Fruit fly (Drosophila melanogaster) whole organism, prepupa: Measurements from ENCODE around the gene Clc.

ENCODE experiments used
- Blimp-1 ChIP-seq: fragments of 200-800 bp; sonication (Bioruptor generic); optimal IDR thresholded peaks from 3 replicates; lab custom pipeline; 2017; ENCODE audit warnings: missing biosample characterization, missing genetic modification characterization, mild to moderate bottlenecking, moderate library complexity, missing genetic modification reagents
- CG10631 ChIP-seq: fragments of 200-800 bp; sonication (Bioruptor generic); optimal IDR thresholded peaks from 2 replicates; lab custom pipeline; 2016; ENCODE audit warnings: missing biosample characterization, missing genetic modification characterization
- CG10669 ChIP-seq: fragments of 200-800 bp; sonication (Bioruptor generic); optimal IDR thresholded peaks from 3 replicates; lab custom pipeline; 2018; ENCODE audit warnings: missing biosample characterization, mild to moderate bottlenecking, missing genetic modification characterization, moderate library complexity
- CG11294 ChIP-seq: fragments of 200-800 bp; sonication (Bioruptor generic); IDR thresholded peaks from 2 replicates; pipeline ENCODE4 v1.3.6; 2022; ENCODE audit warnings: missing biosample characterization, missing genetic modification characterization
- CG11902 ChIP-seq: fragments of 200-800 bp; sonication (Bioruptor generic); optimal IDR thresholded peaks from 3 replicates; lab custom pipeline; 2016; ENCODE audit warnings: missing biosample characterization, missing genetic modification characterization
- CG15336 ChIP-seq: fragments of 200-800 bp; sonication (Bioruptor generic); IDR thresholded peaks from 2 replicates; pipeline ENCODE4 v1.3.6; 2022; ENCODE audit warnings: missing biosample characterization, missing genetic modification characterization
- CG1621 ChIP-seq: fragments of 200-800 bp; sonication (Bioruptor generic); optimal IDR thresholded peaks from 3 replicates; lab custom pipeline; 2018; ENCODE audit warnings: missing biosample characterization, mild to moderate bottlenecking, missing genetic modification characterization
- CG3032 ChIP-seq: fragments of 200-800 bp; optimal IDR thresholded peaks from 2 replicates; lab custom pipeline; 2019; ENCODE audit warnings: missing biosample characterization, mild to moderate bottlenecking, missing genetic modification characterization, moderate library complexity
- CG31627 ChIP-seq: fragments of 200-800 bp; sonication (Bioruptor generic); optimal IDR thresholded peaks from 3 replicates; lab custom pipeline; 2016; ENCODE audit warnings: missing biosample characterization, missing genetic modification characterization
- CG32006 ChIP-seq: fragments of 200-800 bp; sonication (Bioruptor generic); optimal IDR thresholded peaks from 3 replicates; lab custom pipeline; 2017; ENCODE audit warnings: missing biosample characterization, mild to moderate bottlenecking, missing genetic modification characterization
- CG34406 ChIP-seq: fragments of 200-800 bp; sonication (Bioruptor generic); optimal IDR thresholded peaks from 3 replicates; lab custom pipeline; 2016; ENCODE audit warnings: missing biosample characterization, missing genetic modification characterization
- CG3919 ChIP-seq: fragments of 200-800 bp; sonication (Bioruptor generic); optimal IDR thresholded peaks from 3 replicates; lab custom pipeline; 2016; ENCODE audit warnings: missing biosample characterization, missing genetic modification characterization
- CG4318 ChIP-seq: fragments of 200-800 bp; sonication (Bioruptor generic); optimal IDR thresholded peaks from 3 replicates; lab custom pipeline; 2017; ENCODE audit warnings: missing biosample characterization, mild to moderate bottlenecking, missing genetic modification characterization
- CG6163 ChIP-seq: fragments of 200-800 bp; sonication (Bioruptor generic); IDR thresholded peaks from 3 replicates; pipeline ENCODE4 v1.3.6; 2022; ENCODE audit warnings: missing biosample characterization, missing genetic modification characterization
- CG6792 ChIP-seq: fragments of 200-800 bp; sonication (Bioruptor generic); optimal IDR thresholded peaks from 3 replicates; lab custom pipeline; 2016; ENCODE audit warnings: missing biosample characterization, missing genetic modification characterization
- CG6808 ChIP-seq: fragments of 200-800 bp; sonication (Bioruptor generic); optimal IDR thresholded peaks from 3 replicates; lab custom pipeline; 2017; ENCODE audit warnings: missing biosample characterization, missing genetic modification characterization, mild to moderate bottlenecking, moderate library complexity, missing genetic modification reagents
- CG8119 ChIP-seq: fragments of 200-800 bp; sonication (Bioruptor generic); IDR thresholded peaks from 3 replicates; pipeline ENCODE4 v1.3.6; 2022; ENCODE audit warnings: missing biosample characterization, missing genetic modification characterization
- CG8632 ChIP-seq: fragments of 200-800 bp; sonication (Bioruptor generic); optimal IDR thresholded peaks from 3 replicates; lab custom pipeline; 2016; ENCODE audit warnings: missing biosample characterization, missing genetic modification characterization
- CG9139 ChIP-seq: fragments of 200-800 bp; sonication (Bioruptor generic); optimal IDR thresholded peaks from 3 replicates; lab custom pipeline; 2017; ENCODE audit warnings: missing biosample characterization, mild to moderate bottlenecking, missing genetic modification characterization
- Eip75B ChIP-seq: fragments of 200-800 bp; sonication (Bioruptor generic); optimal IDR thresholded peaks from 3 replicates; lab custom pipeline; 2016; ENCODE audit warnings: missing biosample characterization, missing genetic modification characterization
- Eip78C ChIP-seq: fragments of 200-800 bp; sonication (Bioruptor generic); peaks from one replicate; lab custom pipeline; 2016; ENCODE audit warnings: missing biosample characterization, missing genetic modification characterization
- Ets21C ChIP-seq: fragments of 200-800 bp; sonication (Bioruptor generic); optimal IDR thresholded peaks from 3 replicates; lab custom pipeline; 2016; ENCODE audit warnings: missing biosample characterization, missing genetic modification characterization
- Gug ChIP-seq: fragments of 200-800 bp; sonication (Bioruptor generic); IDR thresholded peaks from 2 replicates; pipeline ENCODE4 v1.3.6; 2022; ENCODE audit warnings: missing biosample characterization, missing genetic modification characterization
- Hr38 ChIP-seq: sonication (Bioruptor generic); optimal IDR thresholded peaks from 2 replicates; lab custom pipeline; 2016; ENCODE audit warnings: missing biosample characterization, missing genetic modification characterization
- Hr4 ChIP-seq: fragments of 200-800 bp; sonication (Bioruptor generic); optimal IDR thresholded peaks from 3 replicates; lab custom pipeline; 2016; ENCODE audit warnings: missing biosample characterization, missing genetic modification characterization
- Lpt ChIP-seq: fragments of 200-800 bp; sonication (Bioruptor generic); optimal IDR thresholded peaks from 3 replicates; lab custom pipeline; 2016; ENCODE audit warnings: missing biosample characterization, missing genetic modification characterization
- Met ChIP-seq: fragments of 200-800 bp; sonication (Bioruptor generic); optimal IDR thresholded peaks from 3 replicates; lab custom pipeline; 2016; ENCODE audit warnings: missing biosample characterization, missing genetic modification characterization
- OdsH ChIP-seq: fragments of 200-800 bp; sonication (Bioruptor generic); optimal IDR thresholded peaks from 3 replicates; lab custom pipeline; 2016; ENCODE audit warnings: missing biosample characterization, missing genetic modification characterization
- Smox ChIP-seq: fragments of 200-800 bp; sonication (Bioruptor generic); optimal IDR thresholded peaks from 3 replicates; lab custom pipeline; 2016; ENCODE audit warnings: missing biosample characterization, missing genetic modification characterization
- Sox14 ChIP-seq: fragments of 200-800 bp; sonication (Bioruptor generic); optimal IDR thresholded peaks from 3 replicates; lab custom pipeline; 2016; ENCODE audit warnings: missing biosample characterization, missing genetic modification characterization
- Sox15 ChIP-seq: fragments of 200-800 bp; sonication (Bioruptor generic); optimal IDR thresholded peaks from 3 replicates; lab custom pipeline; 2016; ENCODE audit warnings: missing biosample characterization, missing genetic modification characterization
- fd59A ChIP-seq: fragments of 200-800 bp; sonication (Bioruptor generic); optimal IDR thresholded peaks from 2 replicates; lab custom pipeline; 2017; ENCODE audit warnings: missing biosample characterization, mild to moderate bottlenecking, missing genetic modification characterization, missing genetic modification reagents
- fd85E ChIP-seq: fragments of 200-800 bp; sonication (Bioruptor generic); optimal IDR thresholded peaks from 3 replicates; lab custom pipeline; 2016; ENCODE audit warnings: missing biosample characterization, missing genetic modification characterization
- fkh ChIP-seq: fragments of 200-800 bp; sonication (Bioruptor generic); optimal IDR thresholded peaks from 3 replicates; lab custom pipeline; 2017; ENCODE audit warnings: missing biosample characterization, mild to moderate bottlenecking, missing genetic modification characterization, moderate library complexity
- lz ChIP-seq: fragments of 200-800 bp; sonication (Bioruptor generic); optimal IDR thresholded peaks from 3 replicates; lab custom pipeline; 2016; ENCODE audit warnings: missing biosample characterization, missing genetic modification characterization
- net ChIP-seq: fragments of 200-800 bp; sonication (Bioruptor generic); optimal IDR thresholded peaks from 3 replicates; lab custom pipeline; 2016; ENCODE audit warnings: missing biosample characterization, missing genetic modification characterization
- pdm3 ChIP-seq: fragments of 200-800 bp; sonication (Bioruptor generic); optimal IDR thresholded peaks from 3 replicates; lab custom pipeline; 2016; ENCODE audit warnings: missing biosample characterization, missing genetic modification characterization
- salr ChIP-seq, 2 experiments: fragments of 200-800 bp; sonication (Bioruptor generic); optimal IDR thresholded peaks; 3 replicates each; lab custom pipeline; 2016 to 2018; ENCODE audit warnings: missing biosample characterization in 2 of 2, missing genetic modification characterization in 2 of 2, mild to moderate bottlenecking in 1 of 2
- ss ChIP-seq, 2 experiments: fragments of 200-800 bp; sonication (Bioruptor generic); optimal IDR thresholded peaks; 2 replicates in 1 of 2; 3 replicates in 1 of 2; lab custom pipeline; 2017 to 2018; ENCODE audit warnings: mild to moderate bottlenecking in 2 of 2, missing biosample characterization in 2 of 2, missing genetic modification characterization in 2 of 2, moderate library complexity in 1 of 2
- topi ChIP-seq: fragments of 200-800 bp; sonication (Bioruptor generic); optimal IDR thresholded peaks from 3 replicates; lab custom pipeline; 2016; ENCODE audit warnings: missing biosample characterization, missing genetic modification characterization

Clc gene

DNA sequence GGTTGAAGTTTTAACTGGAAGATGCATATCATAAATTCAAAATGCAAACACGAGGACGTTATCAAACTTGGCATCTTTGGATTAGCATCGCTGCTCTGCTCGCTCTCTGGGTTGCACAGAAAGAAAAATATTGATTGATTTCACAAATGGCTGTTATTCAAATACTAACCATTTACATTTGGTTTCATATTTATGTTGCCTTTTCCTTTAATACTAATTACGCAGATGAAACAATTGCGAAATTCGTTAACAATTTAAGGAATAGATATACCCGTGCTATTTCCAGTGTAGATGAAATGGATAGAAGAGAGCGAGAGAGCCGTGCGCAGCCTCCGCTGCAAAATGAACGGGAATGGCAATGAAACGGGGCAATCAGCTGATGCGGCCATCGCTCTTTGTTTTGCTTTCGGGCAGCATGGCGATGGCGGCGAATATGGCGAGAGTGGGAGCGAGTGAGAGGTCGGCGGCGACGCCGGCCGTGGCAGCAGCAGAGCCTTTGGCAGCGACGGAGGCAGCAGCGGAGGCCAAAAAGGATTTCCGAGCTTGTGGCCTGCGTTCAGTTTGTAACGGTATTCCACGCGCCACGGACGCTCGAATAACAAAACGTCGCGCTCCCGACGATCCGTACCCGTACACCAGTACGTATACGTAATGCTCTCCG is 6.8 kb downstream of the Clc start, which contains the start of gene rdgC (continued):
- TF ChIP-seq CG15336 (GFP tag; lab: Robert Waterston, UW) = peak; percentile 93
- peak; percentile 78 for TF ChIP-seq CG11902 (GFP tag; lab: Kevin White, UChicago)
- TF ChIP-seq Ets21C (GFP tag; lab: Kevin White, UChicago) = peak; percentile 82
- TF ChIP-seq CG32006 (GFP tag; lab: Kevin White, UChicago) = peak; percentile 92
- peak; percentile 96 for TF ChIP-seq CG6163 (GFP tag; lab: Robert Waterston, UW)
- peak; percentile 82 for TF ChIP-seq Sox15 (GFP tag; lab: Kevin White, UChicago)
- TF ChIP-seq fkh (GFP tag; lab: Kevin White, UChicago) = peak; percentile 65
- peak; percentile 88 for TF ChIP-seq Smox (GFP tag; lab: Kevin White, UChicago)
- peak; percentile 85 for TF ChIP-seq CG6808
- TF ChIP-seq Eip75B = peak; percentile 94
- TF ChIP-seq CG9139 (GFP tag; lab: Kevin White, UChicago) = peak; percentile 64
- peak; percentile 93 for TF ChIP-seq OdsH (GFP tag; lab: Kevin White, UChicago)
- TF ChIP-seq Eip78C (GFP tag; lab: Kevin White, UChicago) = peak; percentile 97
- TF ChIP-seq CG10631 (GFP tag; lab: Kevin White, UChicago) = peak; percentile 88
- TF ChIP-seq Hr4 = peak; percentile 95
- TF ChIP-seq Sox14 (GFP tag; lab: Kevin White, UChicago) = peak; percentile 90
- peak; percentile 94 for TF ChIP-seq CG11294 (GFP tag; lab: Robert Waterston, UW)
- TF ChIP-seq CG3032 (tag; lab: Kevin White, UChicago) = peak; percentile 91
- peak; percentile 59 for TF ChIP-seq fd85E
- peak; percentile 96 for TF ChIP-seq Gug (GFP tag; lab: Robert Waterston, UW)
- peak; percentile 84 to 86 for TF ChIP-seq salr (GFP tag; optimal IDR thresholded peaks at IDR 0.05; lab: Kevin White, UChicago)
- peak; percentile 72 to 84 for TF ChIP-seq ss (GFP tag; optimal IDR thresholded peaks at IDR 0.05; lab: Kevin White, UChicago)
- TF ChIP-seq CG6792 (GFP tag; lab: Kevin White, UChicago) = peak; percentile 88
- peak; percentile 83 for TF ChIP-seq CG4318 (GFP tag; lab: Kevin White, UChicago)
- TF ChIP-seq fd59A (GFP tag; lab: Kevin White, UChicago) = peak; percentile 80
- peak; percentile 92 for TF ChIP-seq topi (GFP tag; lab: Kevin White, UChicago)
- peak; percentile 91 for TF ChIP-seq CG31627 (GFP tag; lab: Kevin White, UChicago)
- peak; percentile 90 for TF ChIP-seq CG1621 (tag; lab: Kevin White, UChicago)
- peak; percentile 96 for TF ChIP-seq CG3919 (GFP tag; lab: Kevin White, UChicago)
- peak; percentile 91 for TF ChIP-seq net (GFP tag; lab: Kevin White, UChicago)
- TF ChIP-seq Blimp-1 = peak; percentile 70
- TF ChIP-seq CG34406 (GFP tag; lab: Kevin White, UChicago) = peak; percentile 87
- peak; percentile 86 for TF ChIP-seq CG8632 (GFP tag; lab: Kevin White, UChicago)
- peak; percentile 89 for TF ChIP-seq lz (GFP tag; lab: Kevin White, UChicago)
- TF ChIP-seq Lpt (GFP tag; lab: Kevin White, UChicago) = peak; percentile 85
- TF ChIP-seq, all 60 proteins: peak for 59

DNA sequence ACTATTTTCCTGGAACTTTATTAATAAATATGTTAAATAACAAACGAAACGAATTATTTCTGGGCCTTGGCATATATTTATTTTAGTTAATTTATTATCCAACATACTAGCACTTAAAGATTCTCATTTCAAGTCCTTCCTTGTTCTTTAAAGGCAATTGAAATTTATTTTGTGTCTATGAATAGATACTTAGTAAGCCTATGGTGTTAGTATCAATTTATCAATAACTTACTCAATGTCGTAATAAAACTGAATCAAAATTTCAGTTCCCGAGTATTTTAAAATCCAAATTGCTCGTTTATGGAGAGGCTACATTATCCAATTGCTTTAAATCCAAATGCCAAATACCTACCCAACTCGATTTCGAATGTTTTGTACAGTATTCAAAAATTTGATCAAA is 24.7 kb downstream of the Clc start, which contains the start of gene CG32228:
CG32228 (plus strand) TSS at position 301 of the 400 bp plus-strand sequence.
- TF ChIP-seq CG31627 (GFP tag; lab: Kevin White, UChicago) (no peak), CG8119 (no peak), CG6792 (GFP tag; lab: Kevin White, UChicago) (no peak), Hr38 (GFP tag; lab: Kevin White, UChicago) (no peak), Lpt (GFP tag; lab: Kevin White, UChicago) (no peak), Hr4 (no peak), lz (GFP tag; lab: Kevin White, UChicago) (no peak), Sox14 (GFP tag; lab: Kevin White, UChicago) (no peak), CG10669 (GFP tag; lab: Kevin White, UChicago) (no peak), pdm3 (no peak), Met (GFP tag; lab: Kevin White, UChicago) (no peak)
